Worm (Caenorhabditis elegans): Measurements from ENCODE around the gene neg-1.

Gene neg-1

DNA sequence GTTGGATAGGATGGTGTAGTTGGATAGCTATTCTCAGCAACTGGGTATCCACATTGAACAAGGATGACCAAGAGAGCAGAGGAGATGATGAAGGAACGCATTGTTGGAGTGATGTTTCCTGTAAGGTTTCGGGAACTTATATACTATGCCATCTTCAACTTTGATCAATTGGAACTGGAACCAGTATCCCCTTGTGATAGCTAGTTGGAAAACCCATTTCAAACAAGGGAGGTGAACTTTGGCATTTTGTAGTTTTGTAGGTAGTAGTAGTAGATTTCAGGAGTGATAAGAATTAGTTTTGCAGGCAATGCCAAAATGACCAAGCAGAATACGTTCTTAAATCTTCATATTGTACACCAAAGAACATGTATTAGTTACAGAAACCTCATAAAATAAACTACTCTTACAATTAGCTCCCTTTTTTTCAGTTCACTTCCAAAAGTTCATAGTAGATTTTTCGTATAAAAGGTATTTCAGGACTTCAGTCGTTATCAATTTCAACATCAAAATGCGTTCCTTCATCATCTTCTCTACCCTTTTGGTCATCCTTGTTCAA, 45.2 kb upstream of the neg-1 start, which contains the start of the genes Y47D7A.7 and Y47D7A.2:
Gene Y47D7A.7 (minus strand): TSS at position 101 of the 556 bp plus-strand sequence.
Gene Y47D7A.2 (plus strand): TSS at position 506 of the 556 bp plus-strand sequence.
- TF ChIP-seq drap-1 (GFP tag; optimal IDR thresholded peaks at IDR 0.05) = no peak
- no peak for TF ChIP-seq snpc-4 (tag; optimal IDR thresholded peaks at IDR 0.05)
- TF ChIP-seq unc-39 (tag; optimal IDR thresholded peaks at IDR 0.05) = no peak
- TF ChIP-seq pha-4 (tag; optimal IDR thresholded peaks at IDR 0.05) = no peak
- TF ChIP-seq unc-62 (GFP tag; optimal IDR thresholded peaks at IDR 0.05) = no peak
- TF ChIP-seq mls-2 (tag; optimal IDR thresholded peaks at IDR 0.05) = no peak
- TF ChIP-seq ces-1 (GFP tag; optimal IDR thresholded peaks at IDR 0.05) = no peak
- no peak for TF ChIP-seq hlh-1 (tag; optimal IDR thresholded peaks at IDR 0.05)
- TF ChIP-seq bed-3 (GFP tag; optimal IDR thresholded peaks at IDR 0.05) = no peak
- TF ChIP-seq sptf-1 (tag; optimal IDR thresholded peaks at IDR 0.05) = no peak
- TF ChIP-seq ham-2 (GFP tag; optimal IDR thresholded peaks at IDR 0.05) = no peak
- no peak for TF ChIP-seq zip-8 (tag; optimal IDR thresholded peaks at IDR 0.05)
- TF ChIP-seq mab-5 (tag; optimal IDR thresholded peaks at IDR 0.05) = no peak
- TF ChIP-seq ceh-83 (GFP tag; optimal IDR thresholded peaks at IDR 0.05) = no peak
- TF ChIP-seq ztf-11 (tag; optimal IDR thresholded peaks at IDR 0.05) = no peak
- no peak for TF ChIP-seq cnd-1 (tag; optimal IDR thresholded peaks at IDR 0.05)
- no peak for TF ChIP-seq elt-3 (tag; optimal IDR thresholded peaks at IDR 0.05)
- TF ChIP-seq ceh-39 (tag; optimal IDR thresholded peaks at IDR 0.05) = no peak
- TF ChIP-seq nhr-76 (tag; optimal IDR thresholded peaks at IDR 0.05) = no peak
- no peak for TF ChIP-seq unc-120 (tag; optimal IDR thresholded peaks at IDR 0.05; ENCODE audit: poor library complexity, severe bottlenecking)

DNA sequence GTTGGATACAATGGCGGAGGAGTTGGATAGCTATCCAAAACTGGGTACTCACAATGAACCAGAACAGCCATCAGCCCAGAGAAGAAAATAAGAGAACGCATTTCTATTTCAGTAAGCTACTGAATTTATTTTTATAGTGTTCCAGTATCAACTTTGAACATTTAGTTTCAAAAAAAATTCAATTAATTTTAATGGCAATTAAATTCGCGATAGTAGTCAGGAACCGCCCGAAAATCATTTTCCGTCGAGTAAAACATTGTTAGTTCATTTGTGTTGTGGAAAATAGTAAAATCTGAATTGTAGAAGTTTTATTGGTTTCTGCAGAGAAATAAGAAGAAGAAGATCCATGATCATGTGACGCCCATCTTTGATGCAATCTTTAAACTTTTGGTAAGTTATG, 43.4 kb upstream of the neg-1 start, which contains the start of gene Y47D7A.6:
Gene Y47D7A.6 (minus strand): TSS at position 101 of the 400 bp plus-strand sequence.
- TF ChIP-seq drap-1 (GFP tag; optimal IDR thresholded peaks at IDR 0.05) (no peak), pha-4 (tag; optimal IDR thresholded peaks at IDR 0.05) (no peak), nhr-237 (tag; optimal IDR thresholded peaks at IDR 0.05) (no peak), mls-2 (tag; optimal IDR thresholded peaks at IDR 0.05) (no peak), elt-3 (tag; optimal IDR thresholded peaks at IDR 0.05) (no peak), ces-1 (GFP tag; optimal IDR thresholded peaks at IDR 0.05) (no peak), blmp-1 (tag; optimal IDR thresholded peaks at IDR 0.05) (no peak), M03D4.4 (tag; optimal IDR thresholded peaks at IDR 0.05) (no peak), unc-120 (tag; optimal IDR thresholded peaks at IDR 0.05; ENCODE audit: poor library complexity, severe bottlenecking) (no peak), flh-1 (GFP tag; optimal IDR thresholded peaks at IDR 0.05) (no peak), hlh-1 (tag; optimal IDR thresholded peaks at IDR 0.05) (no peak), bed-3 (GFP tag; optimal IDR thresholded peaks at IDR 0.05) (no peak)

DNA sequence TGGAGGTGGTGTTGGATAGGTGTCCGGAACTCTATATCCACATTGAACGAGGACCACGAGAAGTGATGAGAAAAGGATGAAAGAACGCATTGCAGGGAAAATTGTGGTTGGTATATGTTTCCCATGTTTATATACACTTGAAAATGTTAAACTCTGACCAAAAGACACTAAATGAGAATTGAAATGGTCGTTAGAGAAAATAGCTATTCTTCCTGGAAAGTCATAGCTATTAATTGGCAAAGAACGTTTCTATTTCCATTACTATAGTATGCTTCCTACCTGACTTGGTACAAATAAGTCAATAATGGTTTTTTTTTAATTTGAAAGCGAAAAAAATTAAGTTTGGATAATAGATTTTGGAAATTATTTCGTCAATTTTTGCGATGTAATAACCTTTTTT, 42.0 kb upstream of the neg-1 start, which contains the start of gene Y47D7A.18:
Gene Y47D7A.18 (minus strand): TSS at position 101 of the 400 bp plus-strand sequence.
- no peak for TF ChIP-seq lin-32 (GFP tag; optimal IDR thresholded peaks at IDR 0.05)

DNA sequence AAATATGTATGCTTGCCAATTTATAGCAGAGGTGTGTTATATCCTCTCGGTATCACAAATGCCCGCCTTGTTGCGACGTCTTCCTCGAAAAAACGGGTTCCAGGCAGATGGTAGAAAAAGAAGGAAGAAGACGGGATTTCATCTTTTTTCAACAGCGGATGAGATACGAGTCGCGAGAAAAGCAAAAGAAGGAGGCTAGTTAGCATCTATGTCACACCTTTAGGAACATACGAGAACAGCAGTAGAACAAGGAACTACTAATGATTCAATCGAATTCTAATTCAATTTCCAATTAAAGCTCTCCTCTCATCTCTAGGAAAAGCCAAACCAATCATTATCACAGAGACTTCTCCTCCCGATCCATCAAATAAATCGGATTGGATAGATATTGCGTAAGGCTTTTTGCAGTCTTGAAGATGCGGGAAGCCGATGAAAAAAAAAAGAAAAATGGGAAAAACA, 40.0 kb upstream of the neg-1 start, which contains the start of gene grl-5:
Gene grl-5 (minus strand): TSS at position 51 of the 459 bp plus-strand sequence.
- no peak for TF ChIP-seq lin-13 (tag; optimal IDR thresholded peaks at IDR 0.05)
- TF ChIP-seq unc-39 (tag; optimal IDR thresholded peaks at IDR 0.05) = no peak
- no peak for TF ChIP-seq hlh-1 (tag; optimal IDR thresholded peaks at IDR 0.05)
- peak; percentile 48 for TF ChIP-seq zip-8 (tag; optimal IDR thresholded peaks at IDR 0.05)
- TF ChIP-seq cnd-1 (tag; optimal IDR thresholded peaks at IDR 0.05) = no peak
- no peak for TF ChIP-seq mab-5 (tag; optimal IDR thresholded peaks at IDR 0.05)
- no peak for TF ChIP-seq lsy-2 (tag; optimal IDR thresholded peaks at IDR 0.05)
- no peak for TF ChIP-seq nhr-2 (tag; optimal IDR thresholded peaks at IDR 0.05)
- no peak for TF ChIP-seq ceh-43 (GFP tag; optimal IDR thresholded peaks at IDR 0.05)

DNA sequence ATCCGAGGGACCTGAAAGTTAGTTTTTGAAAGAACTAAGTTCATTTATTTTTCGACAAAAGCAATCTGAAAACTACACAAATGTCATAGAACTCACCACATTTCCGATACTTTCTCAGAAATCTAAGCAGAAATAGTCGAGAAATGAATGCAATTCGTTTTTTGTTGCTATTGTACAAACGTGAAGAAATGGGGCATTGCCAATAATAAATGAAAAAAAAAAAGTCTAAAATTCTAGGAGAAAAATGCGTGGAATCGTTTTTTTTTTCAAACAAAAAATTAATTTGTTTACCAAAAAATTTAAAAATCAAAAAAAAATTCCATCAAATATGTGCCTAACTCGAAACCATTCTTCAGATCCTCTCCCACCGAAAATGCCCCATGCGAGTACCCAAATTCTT, 37.0 kb upstream of the neg-1 start, which contains the start of gene Y47D7A.17:
Gene Y47D7A.17 (minus strand): TSS at position 101 of the 400 bp plus-strand sequence.
- TF ChIP-seq zip-8 (tag; optimal IDR thresholded peaks at IDR 0.05) (no peak), nhr-237 (tag; optimal IDR thresholded peaks at IDR 0.05) (no peak), ces-1 (GFP tag; optimal IDR thresholded peaks at IDR 0.05) (no peak), blmp-1 (tag; optimal IDR thresholded peaks at IDR 0.05) (no peak), lin-32 (GFP tag; optimal IDR thresholded peaks at IDR 0.05) (no peak), hlh-1 (tag; optimal IDR thresholded peaks at IDR 0.05) (no peak), unc-39 (tag; optimal IDR thresholded peaks at IDR 0.05) (no peak), lin-13 (tag; optimal IDR thresholded peaks at IDR 0.05) (no peak), M03D4.4 (tag; optimal IDR thresholded peaks at IDR 0.05) (no peak), mep-1 (tag; optimal IDR thresholded peaks at IDR 0.05) (no peak), elt-1 (tag; optimal IDR thresholded peaks at IDR 0.05; ENCODE audit: borderline replicate concordance, insufficient read depth) (no peak), lsy-2 (tag; optimal IDR thresholded peaks at IDR 0.05) (no peak), flh-1 (GFP tag; optimal IDR thresholded peaks at IDR 0.05) (no peak), elt-3 (tag; optimal IDR thresholded peaks at IDR 0.05) (no peak)
